Worm (Caenorhabditis elegans): ENCODE results near the gene msp-3.

The msp-3 gene

ce11 chrII:4745281-4745680 is 40.8 kb downstream of the msp-3 start:
- no peak for TF ChIP-seq ceh-9 (tag; optimal IDR thresholded peaks at IDR 0.05)
- peak; percentile 34 for TF ChIP-seq mml-1 (tag; optimal IDR thresholded peaks at IDR 0.05)
- TF ChIP-seq snpc-4 (tag; optimal IDR thresholded peaks at IDR 0.05): no peak
- peak; percentile 3 for TF ChIP-seq nfya-1 (tag; optimal IDR thresholded peaks at IDR 0.05; ENCODE audit: insufficient read depth)
- TF ChIP-seq elt-2 (tag; optimal IDR thresholded peaks at IDR 0.05): peak; percentile 1
- TF ChIP-seq R02D3.7 (tag; optimal IDR thresholded peaks at IDR 0.05): no peak
- TF ChIP-seq nhr-23 (tag; optimal IDR thresholded peaks at IDR 0.05): peak; percentile 92
- no peak for TF ChIP-seq lin-39 (tag; optimal IDR thresholded peaks at IDR 0.05)
- no peak for TF ChIP-seq jun-1 (tag; optimal IDR thresholded peaks at IDR 0.05)
- no peak for TF ChIP-seq egl-5 (tag; optimal IDR thresholded peaks at IDR 0.05)
- no peak for TF ChIP-seq fos-1 (tag; optimal IDR thresholded peaks at IDR 0.05)
- no peak for TF ChIP-seq ZK546.5 (tag; optimal IDR thresholded peaks at IDR 0.05)
- no peak for TF ChIP-seq pqm-1 (tag; optimal IDR thresholded peaks at IDR 0.05)
- no peak for TF ChIP-seq skn-1 (tag; optimal IDR thresholded peaks at IDR 0.05)
- TF ChIP-seq daf-12 (tag; optimal IDR thresholded peaks at IDR 0.05): no peak
- peak; percentile 84 for TF ChIP-seq nhr-11 (tag; optimal IDR thresholded peaks at IDR 0.05)
- peak; percentile 95 for TF ChIP-seq nhr-43 (tag; optimal IDR thresholded peaks at IDR 0.05; ENCODE audit: poor library complexity, severe bottlenecking)
- TF ChIP-seq zag-1 (tag; optimal IDR thresholded peaks at IDR 0.05): no peak
- peak; percentile 24 for TF ChIP-seq tbx-2 (tag; optimal IDR thresholded peaks at IDR 0.05)
- TF ChIP-seq elt-3 (tag; optimal IDR thresholded peaks at IDR 0.05): peak in 2 of 3 experiments; percentile 24 to 78
- no peak for TF ChIP-seq nhr-76 (tag; optimal IDR thresholded peaks at IDR 0.05)
- no peak for TF ChIP-seq nhr-67 (tag; optimal IDR thresholded peaks at IDR 0.05)
- TF ChIP-seq aly-2 (tag; optimal IDR thresholded peaks at IDR 0.05): no peak
- TF ChIP-seq lsy-12 (tag; optimal IDR thresholded peaks at IDR 0.05): peak; percentile 52
- no peak for TF ChIP-seq ama-1 (optimal IDR thresholded peaks at IDR 0.05)
- TF ChIP-seq mdl-1 (tag; optimal IDR thresholded peaks at IDR 0.05): no peak
- peak; percentile 88 for TF ChIP-seq nhr-25 (tag; optimal IDR thresholded peaks at IDR 0.05)

ce11 chrII:4741527-4742187 is 44.4 kb downstream of the msp-3 start, which contains the start of gene acs-11:
Gene acs-11, plus strand, starts transcription at chrII:4742137.
- no peak for TF ChIP-seq aly-2 (tag; optimal IDR thresholded peaks at IDR 0.05)
- peak; percentile 62 for TF ChIP-seq elt-2 (tag; optimal IDR thresholded peaks at IDR 0.05)
- peak; percentile 12 for TF ChIP-seq jun-1 (tag; optimal IDR thresholded peaks at IDR 0.05)
- TF ChIP-seq lsy-12 (tag; optimal IDR thresholded peaks at IDR 0.05): peak; percentile 33
- TF ChIP-seq nhr-23 (tag; optimal IDR thresholded peaks at IDR 0.05): peak; percentile 29
- peak; percentile 39 for TF ChIP-seq pqm-1 (tag; optimal IDR thresholded peaks at IDR 0.05)
- TF ChIP-seq lin-39 (tag; optimal IDR thresholded peaks at IDR 0.05): no peak

ce11 chrII:4739984-4740462 is 46.1 kb downstream of the msp-3 start, which contains the start of gene eas-1:
Gene eas-1, plus strand, starts transcription at chrII:4740412.
- no peak for TF ChIP-seq ZK546.5 (tag; optimal IDR thresholded peaks at IDR 0.05)
- TF ChIP-seq fkh-10 (GFP tag; optimal IDR thresholded peaks at IDR 0.05): no peak
- TF ChIP-seq lin-39 (tag; optimal IDR thresholded peaks at IDR 0.05): peak; percentile 52
- peak; percentile 82 for TF ChIP-seq lsy-12 (tag; optimal IDR thresholded peaks at IDR 0.05)
- no peak for TF ChIP-seq nhr-67 (tag; optimal IDR thresholded peaks at IDR 0.05)
- no peak for TF ChIP-seq ceh-16 (tag; optimal IDR thresholded peaks at IDR 0.05)
- no peak for TF ChIP-seq unc-39 (tag; optimal IDR thresholded peaks at IDR 0.05)
- TF ChIP-seq lin-15B (tag; optimal IDR thresholded peaks at IDR 0.05): peak; percentile 82
- peak; percentile 82 for TF ChIP-seq nfya-1 (tag; optimal IDR thresholded peaks at IDR 0.05; ENCODE audit: insufficient read depth)
- no peak for TF ChIP-seq nhr-77 (tag; optimal IDR thresholded peaks at IDR 0.05)
- TF ChIP-seq skn-1 (tag; optimal IDR thresholded peaks at IDR 0.05): peak; percentile 44
- no peak for TF ChIP-seq nhr-237 (tag; optimal IDR thresholded peaks at IDR 0.05)
- TF ChIP-seq ztf-11 (tag; optimal IDR thresholded peaks at IDR 0.05): no peak
- no peak for TF ChIP-seq zag-1 (tag; optimal IDR thresholded peaks at IDR 0.05)
- peak; percentile 25 for TF ChIP-seq R02D3.7 (tag; optimal IDR thresholded peaks at IDR 0.05)
- TF ChIP-seq ztf-4 (tag; optimal IDR thresholded peaks at IDR 0.05): no peak
- TF ChIP-seq nhr-23 (tag; optimal IDR thresholded peaks at IDR 0.05): peak; percentile 81
- peak; percentile 35 for TF ChIP-seq ceh-28 (tag; optimal IDR thresholded peaks at IDR 0.05)
- no peak for TF ChIP-seq sea-2 (GFP tag; optimal IDR thresholded peaks at IDR 0.05)
- no peak for TF ChIP-seq egl-5 (tag; optimal IDR thresholded peaks at IDR 0.05)
- TF ChIP-seq jun-1 (tag; optimal IDR thresholded peaks at IDR 0.05): peak; percentile 57
- no peak for TF ChIP-seq eor-1 (tag; optimal IDR thresholded peaks at IDR 0.05)
- no peak for TF ChIP-seq nhr-11 (tag; optimal IDR thresholded peaks at IDR 0.05)
- TF ChIP-seq elt-1 (tag; optimal IDR thresholded peaks at IDR 0.05): no peak
- no peak for TF ChIP-seq daf-12 (tag; optimal IDR thresholded peaks at IDR 0.05)
- peak; percentile 21 for TF ChIP-seq pqm-1 (tag; optimal IDR thresholded peaks at IDR 0.05)
- TF ChIP-seq unc-62 (GFP tag; optimal IDR thresholded peaks at IDR 0.05): no peak
- TF ChIP-seq nhr-25 (tag; optimal IDR thresholded peaks at IDR 0.05): peak; percentile 77
- no peak for TF ChIP-seq nhr-12 (tag; optimal IDR thresholded peaks at IDR 0.05)
- TF ChIP-seq nhr-28 (tag; optimal IDR thresholded peaks at IDR 0.05): no peak
- TF ChIP-seq fkh-2 (tag; optimal IDR thresholded peaks at IDR 0.05): no peak
- peak; percentile 90 for TF ChIP-seq nhr-43 (tag; optimal IDR thresholded peaks at IDR 0.05; ENCODE audit: poor library complexity, severe bottlenecking)
- TF ChIP-seq nhr-76 (tag; optimal IDR thresholded peaks at IDR 0.05): no peak
- no peak for TF ChIP-seq ceh-9 (tag; optimal IDR thresholded peaks at IDR 0.05)
- TF ChIP-seq egl-27 (tag; optimal IDR thresholded peaks at IDR 0.05): no peak
- no peak for TF ChIP-seq aly-2 (tag; optimal IDR thresholded peaks at IDR 0.05)
- TF ChIP-seq hmg-11 (tag; optimal IDR thresholded peaks at IDR 0.05): peak; percentile 22
- no peak for TF ChIP-seq ceh-82 (tag; optimal IDR thresholded peaks at IDR 0.05)

Measured in whole organism, L3 larva.